Worm (Caenorhabditis elegans) whole organism, L1 larva: ENCODE measurements around the gene ifa-3.
"Not testable (repeated sequence)": the region's sequence is repeated elsewhere in the genome, so short reads cannot be mapped to it uniquely, and the experiment has no call there.

Source experiments
- C16A3.4 ChIP-seq: fragments of 150-350 bp; optimal IDR thresholded peaks from 2 replicates; lab custom pipeline; 2014; ENCODE audit warnings: missing biosample characterization, missing genetic modification characterization
- C34B4.2 ChIP-seq: sonication (generic microtip); optimal IDR thresholded peaks from 2 replicates; lab custom pipeline; 2017; ENCODE audit warnings: mild to moderate bottlenecking, missing genetic modification characterization, missing compliant biosample characterization
- alr-1 ChIP-seq: fragments of 200-800 bp; sonication (Bioruptor generic); optimal IDR thresholded peaks from 2 replicates; lab custom pipeline; 2018; ENCODE audit warnings: borderline replicate concordance, mild to moderate bottlenecking, missing genetic modification characterization, missing compliant biosample characterization
- ceh-63 ChIP-seq: fragments of 200-800 bp; sonication (Bioruptor generic); optimal IDR thresholded peaks from 2 replicates; lab custom pipeline; 2018; ENCODE audit warnings: mild to moderate bottlenecking, missing genetic modification characterization, missing compliant biosample characterization
- ceh-82 ChIP-seq, 3 experiments: fragments of 150-350 bp in 1 of 3; sonication (generic microtip) in 2 of 3; optimal IDR thresholded peaks; 2 replicates each; lab custom pipeline; 2014 to 2017; ENCODE audit warnings: missing biosample characterization in 3 of 3, missing genetic modification characterization in 3 of 3
- ceh-90 ChIP-seq: sonication (generic microtip); optimal IDR thresholded peaks from 2 replicates; lab custom pipeline; 2016; ENCODE audit warnings: missing genetic modification characterization, missing compliant biosample characterization
- dpl-1 ChIP-seq, 3 experiments: fragments of 150-350 bp in 2 of 3; sonication (generic microtip) in 1 of 3; optimal IDR thresholded peaks; 2 replicates each; lab custom pipeline; 2014 to 2017; ENCODE audit warnings: missing biosample characterization in 3 of 3, missing genetic modification characterization in 3 of 3, missing genetic modification reagents in 3 of 3
- dsc-1 ChIP-seq: sonication (generic microtip); optimal IDR thresholded peaks from 2 replicates; lab custom pipeline; 2016; ENCODE audit warnings: mild to moderate bottlenecking, missing genetic modification characterization, missing compliant biosample characterization
- efl-1 ChIP-seq, 4 experiments: fragments of 150-350 bp; optimal IDR thresholded peaks in 3 of 4; peaks in 1 of 4; 1 replicate in 1 of 4; 2 replicates in 3 of 4; lab custom pipeline; 2014; ENCODE audit warnings: missing biosample characterization in 2 of 4, missing genetic modification characterization in 2 of 4, missing genetic modification reagents in 2 of 4
- egl-13 ChIP-seq: sonication (generic microtip); optimal IDR thresholded peaks from 2 replicates; lab custom pipeline; 2016; ENCODE audit warnings: missing genotype, missing genetic modification reagents, missing genetic modification characterization, missing compliant biosample characterization
- egl-27 ChIP-seq, 2 experiments: fragments of 150-350 bp in 1 of 2; sonication (generic microtip); optimal IDR thresholded peaks; 3 replicates each; lab custom pipeline; 2017 to 2018; ENCODE audit warnings: missing biosample characterization in 2 of 2, missing genetic modification characterization in 2 of 2, missing genetic modification reagents in 2 of 2
- fkh-8 ChIP-seq: sonication (generic microtip); optimal IDR thresholded peaks from 2 replicates; lab custom pipeline; 2016; ENCODE audit warnings: mild to moderate bottlenecking, missing genetic modification characterization, missing compliant biosample characterization
- grh-1 ChIP-seq: fragments of 200-800 bp; sonication (Bioruptor generic); IDR thresholded peaks from 2 replicates; pipeline ENCODE4 v1.3.6; 2022; ENCODE audit warnings: missing genetic modification reagents, missing genetic modification characterization, missing compliant biosample characterization
- hlh-17 ChIP-seq: fragments of 200-800 bp; sonication (Bioruptor generic); optimal IDR thresholded peaks from 2 replicates; lab custom pipeline; 2018; ENCODE audit warnings: missing genetic modification characterization, mild to moderate bottlenecking, missing compliant biosample characterization, moderate library complexity, borderline replicate concordance
- hlh-4 ChIP-seq: sonication (generic microtip); optimal IDR thresholded peaks from 2 replicates; lab custom pipeline; 2016; ENCODE audit warnings: mild to moderate bottlenecking, missing genetic modification characterization, missing compliant biosample characterization
- isw-1 ChIP-seq: fragments of 200-800 bp; sonication (Bioruptor generic); IDR thresholded peaks from 2 replicates; pipeline ENCODE4 v1.3.6; 2022; ENCODE audit warnings: missing genetic modification characterization, missing compliant biosample characterization
- lin-13 ChIP-seq: fragments of 150-350 bp; optimal IDR thresholded peaks from 2 replicates; lab custom pipeline; 2014; ENCODE audit warnings: missing biosample characterization, missing genetic modification reagents, missing genetic modification characterization
- lin-14 ChIP-seq: fragments of 200-800 bp; sonication (Bioruptor generic); optimal IDR thresholded peaks from 2 replicates; lab custom pipeline; 2018; ENCODE audit warnings: mild to moderate bottlenecking, missing genetic modification characterization, moderate library complexity, missing compliant biosample characterization
- lin-15B ChIP-seq: fragments of 150-350 bp; sonication (generic microtip); optimal IDR thresholded peaks from 3 replicates; lab custom pipeline; 2014; ENCODE audit warnings: missing biosample characterization, missing genetic modification characterization
- mdl-1 ChIP-seq, 2 experiments: fragments of 150-350 bp; optimal IDR thresholded peaks; 2 replicates each; lab custom pipeline; 2014 to 2017; ENCODE audit warnings: missing biosample characterization in 2 of 2, missing genetic modification characterization in 2 of 2, inconsistent platforms in 1 of 2
- mep-1 ChIP-seq: fragments of 150-350 bp; optimal IDR thresholded peaks from 2 replicates; lab custom pipeline; 2014; ENCODE audit warnings: missing biosample characterization, missing genetic modification characterization
- nhr-19 ChIP-seq: fragments of 200-800 bp; sonication (Bioruptor generic); conservative IDR thresholded peaks from 2 replicates; pipeline ENCODE4 v1.3.6; 2022; ENCODE audit warnings: missing genetic modification characterization, missing compliant biosample characterization
- nhr-237 ChIP-seq: fragments of 150-350 bp; optimal IDR thresholded peaks from 2 replicates; lab custom pipeline; 2014; ENCODE audit warnings: missing biosample characterization, missing genetic modification characterization
- nhr-28 ChIP-seq: fragments of 150-350 bp; optimal IDR thresholded peaks from 2 replicates; lab custom pipeline; 2014; ENCODE audit warnings: missing biosample characterization, missing genetic modification characterization
- nhr-47 ChIP-seq: sonication (generic microtip); optimal IDR thresholded peaks from 2 replicates; lab custom pipeline; 2016; ENCODE audit warnings: mild to moderate bottlenecking, missing genetic modification characterization, moderate library complexity, missing compliant biosample characterization
- nhr-71 ChIP-seq: sonication (generic microtip); optimal IDR thresholded peaks from 2 replicates; lab custom pipeline; 2016; ENCODE audit warnings: mild to moderate bottlenecking, missing genetic modification characterization, moderate library complexity, missing compliant biosample characterization
- nhr-77 ChIP-seq: fragments of 150-350 bp; optimal IDR thresholded peaks from 2 replicates; lab custom pipeline; 2014; ENCODE audit warnings: missing biosample characterization, missing genetic modification characterization
- nhr-84 ChIP-seq: sonication (generic microtip); optimal IDR thresholded peaks from 2 replicates; lab custom pipeline; 2017; ENCODE audit warnings: missing biosample characterization, missing genetic modification characterization
- nhr-85 ChIP-seq: sonication (generic microtip); peaks from one replicate; lab custom pipeline; 2016; ENCODE audit warnings: missing genetic modification characterization, inconsistent platforms, missing compliant biosample characterization
- nhr-90 ChIP-seq: sonication (generic microtip); optimal IDR thresholded peaks from 2 replicates; lab custom pipeline; 2016; ENCODE audit warnings: mild to moderate bottlenecking, missing genetic modification characterization, missing compliant biosample characterization; ENCODE audit not compliant: poor library complexity
- pax-3 ChIP-seq: fragments of 200-800 bp; sonication (Bioruptor generic); optimal IDR thresholded peaks from 2 replicates; lab custom pipeline; 2018; ENCODE audit warnings: mild to moderate bottlenecking, missing genetic modification characterization, moderate library complexity, missing compliant biosample characterization
- pqm-1 ChIP-seq: sonication (generic microtip); optimal IDR thresholded peaks from 3 replicates; lab custom pipeline; 2017; ENCODE audit warnings: missing biosample characterization, missing genetic modification characterization
- rnt-1 ChIP-seq: sonication (generic microtip); optimal IDR thresholded peaks from 2 replicates; lab custom pipeline; 2016; ENCODE audit warnings: mild to moderate bottlenecking, missing genetic modification characterization, moderate library complexity, missing compliant biosample characterization
- skn-1 ChIP-seq: fragments of 150-350 bp; optimal IDR thresholded peaks from 2 replicates; lab custom pipeline; 2014; ENCODE audit warnings: missing biosample characterization, missing genetic modification characterization
- snu-23 ChIP-seq: sonication (generic microtip); optimal IDR thresholded peaks from 2 replicates; lab custom pipeline; 2016; ENCODE audit warnings: missing genetic modification characterization, missing compliant biosample characterization
- sptf-1 ChIP-seq: fragments of 150-350 bp; optimal IDR thresholded peaks from 2 replicates; lab custom pipeline; 2014; ENCODE audit warnings: missing biosample characterization, missing genetic modification characterization
- sup-37 ChIP-seq: fragments of 200-800 bp; sonication (Bioruptor generic); optimal IDR thresholded peaks from 2 replicates; lab custom pipeline; 2018; ENCODE audit warnings: mild to moderate bottlenecking, missing genetic modification characterization, missing compliant biosample characterization
- tlp-1 ChIP-seq: fragments of 150-350 bp; optimal IDR thresholded peaks from 2 replicates; lab custom pipeline; 2014; ENCODE audit warnings: missing biosample characterization, missing genetic modification characterization
- unc-130 ChIP-seq: fragments of 150-350 bp; optimal IDR thresholded peaks from 2 replicates; lab custom pipeline; 2017; ENCODE audit warnings: missing biosample characterization, missing genetic modification characterization, inconsistent platforms
- unc-30 ChIP-seq: sonication (generic microtip); optimal IDR thresholded peaks from 2 replicates; lab custom pipeline; 2017; ENCODE audit warnings: missing biosample characterization, missing genetic modification characterization
- unc-62 ChIP-seq: fragments of 150-350 bp; optimal IDR thresholded peaks from 2 replicates; lab custom pipeline; 2014; ENCODE audit warnings: missing biosample characterization, missing genetic modification reagents, missing genetic modification characterization
- unc-86 ChIP-seq: sonication (generic microtip); optimal IDR thresholded peaks from 2 replicates; lab custom pipeline; 2016; ENCODE audit warnings: missing genetic modification characterization, missing compliant biosample characterization
- xbp-1 ChIP-seq: sonication (generic microtip); optimal IDR thresholded peaks from 2 replicates; lab custom pipeline; 2016; ENCODE audit warnings: missing genetic modification characterization, missing compliant biosample characterization
- zag-1 ChIP-seq: fragments of 150-350 bp; optimal IDR thresholded peaks from 2 replicates; lab custom pipeline; 2014; ENCODE audit warnings: missing biosample characterization, missing genetic modification characterization
- ztf-11 ChIP-seq, 2 experiments: sonication (generic microtip); optimal IDR thresholded peaks; 2 replicates each; lab custom pipeline; 2016 to 2017; ENCODE audit warnings: missing genetic modification characterization in 2 of 2, missing biosample characterization in 1 of 2, missing compliant biosample characterization in 1 of 2
- ztf-4 ChIP-seq: fragments of 150-350 bp; optimal IDR thresholded peaks from 2 replicates; lab custom pipeline; 2014; ENCODE audit warnings: missing biosample characterization, missing genetic modification characterization

The ifa-3 gene

ce11 chrX:16299859-16300258 is 30.0 kb upstream of the ifa-3 start, which contains the start of gene twk-21:
Gene twk-21 (plus strand): TSS chrX:16299892.
- no peak for TF ChIP-seq pax-3 (tag; lab: Kevin White, UChicago)
- no peak for TF ChIP-seq efl-1 (optimal IDR thresholded peaks at IDR 0.05; lab: Kevin White, UChicago)
- TF ChIP-seq efl-1 (GFP tag; optimal IDR thresholded peaks at IDR 0.05 in 1 of 2; lab: Kevin White, UChicago), result peak in 1 of 2 experiments; percentile 70
- no peak for TF ChIP-seq alr-1
- TF ChIP-seq nhr-90 (tag; lab: Kevin White, UChicago), result no peak
- no peak for TF ChIP-seq zag-1 (tag; lab: Kevin White, UChicago)
- no peak for TF ChIP-seq hlh-4
- TF ChIP-seq nhr-85 (tag; lab: Kevin White, UChicago), result no peak
- TF ChIP-seq, all 84 proteins: peak for 1

DNA sequence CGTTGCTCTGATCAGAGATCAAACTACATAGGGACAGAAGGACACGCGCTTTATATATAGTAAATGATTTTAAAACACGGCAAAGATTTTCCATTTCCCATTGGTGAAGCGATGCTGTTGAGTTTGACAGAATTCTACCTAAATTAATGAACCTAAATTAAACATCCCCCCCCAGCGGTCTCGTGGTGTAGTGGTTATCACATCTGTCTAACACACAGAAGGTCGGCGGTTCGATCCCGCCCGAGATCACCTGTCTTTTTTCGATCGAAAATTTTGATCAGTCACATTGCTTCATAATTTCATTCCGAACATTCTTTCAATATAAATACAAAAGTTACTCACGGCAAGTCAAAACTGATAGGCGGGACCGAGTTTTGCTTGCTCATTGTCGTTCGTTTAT is 29.3 kb upstream of the ifa-3 start:
- TF ChIP-seq snu-23 (GFP tag; lab: Kevin White, UChicago) (peak; percentile 5), nhr-85 (tag; lab: Kevin White, UChicago) (peak; percentile 58), efl-1 (GFP tag; optimal IDR thresholded peaks at IDR 0.05 in 1 of 2; lab: Kevin White, UChicago) (peak in 1 of 2 experiments; percentile 69)
- TF ChIP-seq efl-1 (optimal IDR thresholded peaks at IDR 0.05; lab: Kevin White, UChicago), result not testable (repeated sequence)

DNA sequence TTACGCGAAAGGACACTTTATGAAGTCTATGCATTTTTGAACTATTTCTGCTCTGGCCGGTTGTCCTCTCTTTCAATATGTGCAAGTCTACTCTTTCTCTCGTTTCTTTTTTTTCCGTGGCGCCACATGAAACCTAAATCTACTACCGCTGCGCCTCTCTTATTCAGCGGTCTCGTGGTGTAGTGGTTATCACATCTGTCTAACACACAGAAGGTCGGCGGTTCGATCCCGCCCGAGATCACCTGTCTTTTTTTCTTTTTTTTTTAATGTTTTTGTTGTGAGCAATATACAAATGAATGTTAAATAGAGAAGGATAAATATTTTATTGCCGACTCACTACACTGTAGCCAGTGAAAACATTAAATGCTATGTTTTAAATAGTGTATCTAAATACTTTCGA is 28.3 kb upstream of the ifa-3 start:
- TF ChIP-seq xbp-1, result peak; percentile 48
- TF ChIP-seq nhr-237 (tag; lab: Kevin White, UChicago), result no peak
- no peak for TF ChIP-seq isw-1
- TF ChIP-seq ceh-90 (tag; lab: Kevin White, UChicago), result no peak
- TF ChIP-seq mdl-1 (tag; optimal IDR thresholded peaks at IDR 0.05; lab: Kevin White, UChicago), result peak in 1 of 2 experiments; percentile 42
- TF ChIP-seq hlh-4, result no peak
- no peak for TF ChIP-seq sup-37
- peak; percentile 70 for TF ChIP-seq lin-14 (GFP tag; lab: Kevin White, UChicago)
- peak; percentile 27 for TF ChIP-seq skn-1 (tag; lab: Kevin White, UChicago)
- peak; percentile 31 for TF ChIP-seq lin-13
- no peak for TF ChIP-seq ztf-11 (tag; optimal IDR thresholded peaks at IDR 0.05; lab: Kevin White, UChicago)
- no peak for TF ChIP-seq ztf-4 (tag; lab: Kevin White, UChicago)
- TF ChIP-seq unc-130, result peak; percentile 32
- no peak for TF ChIP-seq pax-3 (tag; lab: Kevin White, UChicago)
- peak; percentile 73 for TF ChIP-seq dsc-1 (tag; lab: Kevin White, UChicago)
- TF ChIP-seq nhr-19 (GFP tag; lab: Robert Waterston, UW), result peak; percentile 69
- no peak for TF ChIP-seq egl-13 (tag; lab: Kevin White, UChicago)
- no peak for TF ChIP-seq sptf-1
- TF ChIP-seq rnt-1 (tag; lab: Kevin White, UChicago), result no peak
- TF ChIP-seq egl-27 (tag; optimal IDR thresholded peaks at IDR 0.05; lab: Kevin White, UChicago), result no peak
- peak; percentile 12 for TF ChIP-seq fkh-8
- TF ChIP-seq lin-15B (tag; lab: Kevin White, UChicago), result no peak
- TF ChIP-seq grh-1 (GFP tag; lab: Robert Waterston, UW), result peak; percentile 51
- TF ChIP-seq nhr-28, result no peak
- no peak for TF ChIP-seq zag-1 (tag; lab: Kevin White, UChicago)
- peak; percentile 83 for TF ChIP-seq nhr-47 (tag; lab: Kevin White, UChicago)
- TF ChIP-seq nhr-84 (tag; lab: Kevin White, UChicago), result no peak
- no peak for TF ChIP-seq hlh-17 (GFP tag; lab: Kevin White, UChicago)
- peak in 1 of 3 experiments; percentile 6 for TF ChIP-seq dpl-1 (GFP tag; optimal IDR thresholded peaks at IDR 0.05; lab: Kevin White, UChicago)
- TF ChIP-seq ceh-63, result no peak
- no peak for TF ChIP-seq C34B4.2 (tag; lab: Kevin White, UChicago)
- no peak for TF ChIP-seq unc-62 (GFP tag; lab: Kevin White, UChicago)
- TF ChIP-seq mep-1 (tag; lab: Kevin White, UChicago), result peak; percentile 64
- TF ChIP-seq nhr-71 (tag; lab: Kevin White, UChicago), result peak; percentile 78
- no peak for TF ChIP-seq unc-30 (tag; lab: Kevin White, UChicago)
- TF ChIP-seq efl-1 (optimal IDR thresholded peaks at IDR 0.05; lab: Kevin White, UChicago), result peak; percentile 19 to 23
- peak; percentile 2 to 76 for TF ChIP-seq efl-1 (GFP tag; optimal IDR thresholded peaks at IDR 0.05 in 1 of 2; lab: Kevin White, UChicago)
- peak; percentile 67 for TF ChIP-seq nhr-77 (tag; lab: Kevin White, UChicago)
- TF ChIP-seq snu-23 (GFP tag; lab: Kevin White, UChicago), result peak; percentile 88
- peak; percentile 43 for TF ChIP-seq unc-86 (tag; lab: Kevin White, UChicago)
- TF ChIP-seq tlp-1 (tag; lab: Kevin White, UChicago), result no peak
- TF ChIP-seq C16A3.4 (tag; lab: Kevin White, UChicago), result peak; percentile 49
- peak; percentile 44 to 70 (median 63) for TF ChIP-seq ceh-82 (tag; optimal IDR thresholded peaks at IDR 0.05; lab: Kevin White, UChicago)
- no peak for TF ChIP-seq pqm-1 (tag; lab: Kevin White, UChicago)
